Worm (Caenorhabditis elegans) whole organism, L1 larva: ENCODE data around the gene ins-15.

Source experiments
- C04F5.9 ChIP-seq: sonication (generic microtip); optimal IDR thresholded peaks from 2 replicates; lab custom pipeline; 2016; ENCODE audit warnings: missing genetic modification characterization, missing compliant biosample characterization
- C16A3.4 ChIP-seq: fragments of 150-350 bp; optimal IDR thresholded peaks from 2 replicates; lab custom pipeline; 2014; ENCODE audit warnings: missing biosample characterization, missing genetic modification characterization
- C34B4.2 ChIP-seq: sonication (generic microtip); optimal IDR thresholded peaks from 2 replicates; lab custom pipeline; 2017; ENCODE audit warnings: mild to moderate bottlenecking, missing genetic modification characterization, missing compliant biosample characterization
- aha-1 ChIP-seq: fragments of 150-350 bp; optimal IDR thresholded peaks from 2 replicates; lab custom pipeline; 2014; ENCODE audit warnings: missing biosample characterization, missing genetic modification characterization
- ama-1 ChIP-seq: fragments of 150-350 bp; optimal IDR thresholded peaks from 2 replicates; lab custom pipeline; 2014
- ceh-63 ChIP-seq: fragments of 200-800 bp; sonication (Bioruptor generic); optimal IDR thresholded peaks from 2 replicates; lab custom pipeline; 2018; ENCODE audit warnings: mild to moderate bottlenecking, missing genetic modification characterization, missing compliant biosample characterization
- ceh-8 ChIP-seq: fragments of 200-800 bp; sonication (Bioruptor generic); optimal IDR thresholded peaks from 2 replicates; lab custom pipeline; 2018; ENCODE audit warnings: mild to moderate bottlenecking, missing genetic modification characterization, moderate library complexity, missing compliant biosample characterization
- ceh-82 ChIP-seq, 3 experiments: fragments of 150-350 bp in 1 of 3; sonication (generic microtip) in 2 of 3; optimal IDR thresholded peaks; 2 replicates each; lab custom pipeline; 2014 to 2017; ENCODE audit warnings: missing biosample characterization in 3 of 3, missing genetic modification characterization in 3 of 3
- ceh-88 ChIP-seq: fragments of 200-800 bp; sonication (Bioruptor generic); IDR thresholded peaks from 2 replicates; pipeline ENCODE4 v1.3.6; 2022; ENCODE audit warnings: missing genetic modification characterization, missing compliant biosample characterization
- dpl-1 ChIP-seq, 3 experiments: fragments of 150-350 bp in 2 of 3; sonication (generic microtip) in 1 of 3; optimal IDR thresholded peaks; 2 replicates each; lab custom pipeline; 2014 to 2017; ENCODE audit warnings: missing biosample characterization in 3 of 3, missing genetic modification characterization in 3 of 3, missing genetic modification reagents in 3 of 3
- dsc-1 ChIP-seq: sonication (generic microtip); optimal IDR thresholded peaks from 2 replicates; lab custom pipeline; 2016; ENCODE audit warnings: mild to moderate bottlenecking, missing genetic modification characterization, missing compliant biosample characterization
- efl-1 ChIP-seq, 4 experiments: fragments of 150-350 bp; optimal IDR thresholded peaks in 3 of 4; peaks in 1 of 4; 1 replicate in 1 of 4; 2 replicates in 3 of 4; lab custom pipeline; 2014; ENCODE audit warnings: missing biosample characterization in 2 of 4, missing genetic modification characterization in 2 of 4, missing genetic modification reagents in 2 of 4
- efl-3 ChIP-seq: fragments of 200-800 bp; sonication (Bioruptor generic); optimal IDR thresholded peaks from 2 replicates; lab custom pipeline; 2018; ENCODE audit warnings: mild to moderate bottlenecking, missing genetic modification characterization, missing compliant biosample characterization
- egl-13 ChIP-seq: sonication (generic microtip); optimal IDR thresholded peaks from 2 replicates; lab custom pipeline; 2016; ENCODE audit warnings: missing genotype, missing genetic modification reagents, missing genetic modification characterization, missing compliant biosample characterization
- egl-27 ChIP-seq, 2 experiments: fragments of 150-350 bp in 1 of 2; sonication (generic microtip); optimal IDR thresholded peaks; 3 replicates each; lab custom pipeline; 2017 to 2018; ENCODE audit warnings: missing biosample characterization in 2 of 2, missing genetic modification characterization in 2 of 2, missing genetic modification reagents in 2 of 2
- elt-3 ChIP-seq, 6 experiments: fragments of 150-350 bp in 1 of 6; sonication (generic microtip); optimal IDR thresholded peaks; 2 replicates each; lab custom pipeline; 2017 to 2018; ENCODE audit warnings: missing biosample characterization in 6 of 6, missing genetic modification characterization in 6 of 6, inconsistent platforms in 1 of 6
- fkh-4 ChIP-seq: sonication (generic microtip); optimal IDR thresholded peaks from 2 replicates; lab custom pipeline; 2016; ENCODE audit warnings: missing compliant biosample characterization, missing genetic modification characterization, borderline replicate concordance
- fkh-8 ChIP-seq: sonication (generic microtip); optimal IDR thresholded peaks from 2 replicates; lab custom pipeline; 2016; ENCODE audit warnings: mild to moderate bottlenecking, missing genetic modification characterization, missing compliant biosample characterization
- hlh-17 ChIP-seq: fragments of 200-800 bp; sonication (Bioruptor generic); optimal IDR thresholded peaks from 2 replicates; lab custom pipeline; 2018; ENCODE audit warnings: missing genetic modification characterization, mild to moderate bottlenecking, missing compliant biosample characterization, moderate library complexity, borderline replicate concordance
- hlh-4 ChIP-seq: sonication (generic microtip); optimal IDR thresholded peaks from 2 replicates; lab custom pipeline; 2016; ENCODE audit warnings: mild to moderate bottlenecking, missing genetic modification characterization, missing compliant biosample characterization
- hpl-2 ChIP-seq: fragments of 150-350 bp; optimal IDR thresholded peaks from 2 replicates; lab custom pipeline; 2014; ENCODE audit warnings: missing biosample characterization, missing genetic modification reagents, missing genetic modification characterization
- irx-1 ChIP-seq: sonication (generic microtip); optimal IDR thresholded peaks from 2 replicates; lab custom pipeline; 2016; ENCODE audit warnings: missing genetic modification characterization, missing compliant biosample characterization
- jun-1 ChIP-seq: fragments of 150-350 bp; optimal IDR thresholded peaks from 2 replicates; lab custom pipeline; 2014; ENCODE audit warnings: missing biosample characterization, missing genetic modification reagents, missing genetic modification characterization
- lin-14 ChIP-seq: fragments of 200-800 bp; sonication (Bioruptor generic); optimal IDR thresholded peaks from 2 replicates; lab custom pipeline; 2018; ENCODE audit warnings: mild to moderate bottlenecking, missing genetic modification characterization, moderate library complexity, missing compliant biosample characterization
- lin-35 ChIP-seq, 2 experiments: fragments of 150-350 bp; optimal IDR thresholded peaks; 2 replicates each; lab custom pipeline; 2014; ENCODE audit warnings: missing biosample characterization in 2 of 2, missing genetic modification characterization in 2 of 2, missing genetic modification reagents in 2 of 2
- lin-39 ChIP-seq: fragments of 150-350 bp; optimal IDR thresholded peaks from 2 replicates; lab custom pipeline; 2014; ENCODE audit warnings: missing biosample characterization, missing genetic modification reagents, missing genetic modification characterization
- lsy-2 ChIP-seq, 2 experiments: fragments of 150-350 bp; optimal IDR thresholded peaks; 2 replicates each; lab custom pipeline; 2014; ENCODE audit warnings: missing biosample characterization in 2 of 2, missing genetic modification characterization in 2 of 2
- mab-9 ChIP-seq: fragments of 200-800 bp; sonication (Bioruptor generic); IDR thresholded peaks from 2 replicates; pipeline ENCODE4 v1.3.6; 2022; ENCODE audit warnings: missing genetic modification reagents, missing genetic modification characterization, missing compliant biosample characterization
- mef-2 ChIP-seq: fragments of 150-350 bp; optimal IDR thresholded peaks from 2 replicates; lab custom pipeline; 2014; ENCODE audit warnings: missing biosample characterization, missing genetic modification characterization
- nhr-11 ChIP-seq: fragments of 150-350 bp; optimal IDR thresholded peaks from 2 replicates; lab custom pipeline; 2014; ENCODE audit warnings: missing biosample characterization, missing genetic modification characterization
- nhr-19 ChIP-seq: fragments of 200-800 bp; sonication (Bioruptor generic); conservative IDR thresholded peaks from 2 replicates; pipeline ENCODE4 v1.3.6; 2022; ENCODE audit warnings: missing genetic modification characterization, missing compliant biosample characterization
- nhr-28 ChIP-seq: fragments of 150-350 bp; optimal IDR thresholded peaks from 2 replicates; lab custom pipeline; 2014; ENCODE audit warnings: missing biosample characterization, missing genetic modification characterization
- nhr-71 ChIP-seq: sonication (generic microtip); optimal IDR thresholded peaks from 2 replicates; lab custom pipeline; 2016; ENCODE audit warnings: mild to moderate bottlenecking, missing genetic modification characterization, moderate library complexity, missing compliant biosample characterization
- nhr-76 ChIP-seq: sonication (generic microtip); optimal IDR thresholded peaks from 2 replicates; lab custom pipeline; 2017; ENCODE audit warnings: missing biosample characterization, missing genetic modification characterization
- nhr-77 ChIP-seq: fragments of 150-350 bp; optimal IDR thresholded peaks from 2 replicates; lab custom pipeline; 2014; ENCODE audit warnings: missing biosample characterization, missing genetic modification characterization
- nhr-84 ChIP-seq: sonication (generic microtip); optimal IDR thresholded peaks from 2 replicates; lab custom pipeline; 2017; ENCODE audit warnings: missing biosample characterization, missing genetic modification characterization
- nhr-85 ChIP-seq: sonication (generic microtip); peaks from one replicate; lab custom pipeline; 2016; ENCODE audit warnings: missing genetic modification characterization, inconsistent platforms, missing compliant biosample characterization
- pax-3 ChIP-seq: fragments of 200-800 bp; sonication (Bioruptor generic); optimal IDR thresholded peaks from 2 replicates; lab custom pipeline; 2018; ENCODE audit warnings: mild to moderate bottlenecking, missing genetic modification characterization, moderate library complexity, missing compliant biosample characterization
- rnt-1 ChIP-seq: sonication (generic microtip); optimal IDR thresholded peaks from 2 replicates; lab custom pipeline; 2016; ENCODE audit warnings: mild to moderate bottlenecking, missing genetic modification characterization, moderate library complexity, missing compliant biosample characterization
- skn-1 ChIP-seq: fragments of 150-350 bp; optimal IDR thresholded peaks from 2 replicates; lab custom pipeline; 2014; ENCODE audit warnings: missing biosample characterization, missing genetic modification characterization
- snpc-4 ChIP-seq: fragments of 150-350 bp; optimal IDR thresholded peaks from 2 replicates; lab custom pipeline; 2014; ENCODE audit warnings: missing biosample characterization, missing genetic modification characterization
- sox-4 ChIP-seq: sonication (generic microtip); optimal IDR thresholded peaks from 2 replicates; lab custom pipeline; 2016; ENCODE audit warnings: missing genetic modification characterization, missing compliant biosample characterization
- sptf-1 ChIP-seq: fragments of 150-350 bp; optimal IDR thresholded peaks from 2 replicates; lab custom pipeline; 2014; ENCODE audit warnings: missing biosample characterization, missing genetic modification characterization
- swsn-7 ChIP-seq: sonication (generic microtip); optimal IDR thresholded peaks from 2 replicates; lab custom pipeline; 2016; ENCODE audit warnings: missing genetic modification characterization, missing compliant biosample characterization
- tbx-2 ChIP-seq: sonication (generic microtip); optimal IDR thresholded peaks from 2 replicates; lab custom pipeline; 2016; ENCODE audit warnings: missing genetic modification characterization, missing compliant biosample characterization
- tlp-1 ChIP-seq: fragments of 150-350 bp; optimal IDR thresholded peaks from 2 replicates; lab custom pipeline; 2014; ENCODE audit warnings: missing biosample characterization, missing genetic modification characterization
- unc-130 ChIP-seq: fragments of 150-350 bp; optimal IDR thresholded peaks from 2 replicates; lab custom pipeline; 2017; ENCODE audit warnings: missing biosample characterization, missing genetic modification characterization, inconsistent platforms
- unc-86 ChIP-seq: sonication (generic microtip); optimal IDR thresholded peaks from 2 replicates; lab custom pipeline; 2016; ENCODE audit warnings: missing genetic modification characterization, missing compliant biosample characterization
- unc-98 ChIP-seq: fragments of 200-800 bp; sonication (Bioruptor generic); IDR thresholded peaks from 2 replicates; pipeline ENCODE4 v1.3.6; 2022; ENCODE audit warnings: missing genetic modification characterization, missing compliant biosample characterization
- vab-15 ChIP-seq: sonication (generic microtip); optimal IDR thresholded peaks from 2 replicates; lab custom pipeline; 2017; ENCODE audit warnings: missing genotype, mild to moderate bottlenecking, missing genetic modification characterization, missing compliant biosample characterization
- zag-1 ChIP-seq: fragments of 150-350 bp; optimal IDR thresholded peaks from 2 replicates; lab custom pipeline; 2014; ENCODE audit warnings: missing biosample characterization, missing genetic modification characterization
- ztf-11 ChIP-seq, 2 experiments: sonication (generic microtip); optimal IDR thresholded peaks; 2 replicates each; lab custom pipeline; 2016 to 2017; ENCODE audit warnings: missing genetic modification characterization in 2 of 2, missing biosample characterization in 1 of 2, missing compliant biosample characterization in 1 of 2
- ztf-4 ChIP-seq: fragments of 150-350 bp; optimal IDR thresholded peaks from 2 replicates; lab custom pipeline; 2014; ENCODE audit warnings: missing biosample characterization, missing genetic modification characterization

The ins-15 gene

ce11 chrII:6734674-6735073 is 9.9 kb downstream of the ins-15 start, which contains the start of gene T14B4.3 (continued):
- no peak for TF ChIP-seq ztf-4
- peak; percentile 88 for TF ChIP-seq rnt-1 (tag; lab: Kevin White, UChicago)
- peak in 2 of 3 experiments; percentile 41 to 64 for TF ChIP-seq ceh-82 (tag; optimal IDR thresholded peaks at IDR 0.05; lab: Kevin White, UChicago)
- no peak for TF ChIP-seq lin-39 (tag; lab: Kevin White, UChicago)
- TF ChIP-seq nhr-77 (tag; lab: Kevin White, UChicago), result peak; percentile 28
- TF ChIP-seq ceh-63 (GFP tag; lab: Kevin White, UChicago), result no peak
- TF ChIP-seq ceh-8, result no peak
- TF ChIP-seq mef-2 (tag; lab: Kevin White, UChicago), result no peak
- TF ChIP-seq skn-1 (tag; lab: Kevin White, UChicago), result peak; percentile 43
- peak; percentile 14 for TF ChIP-seq unc-86
- TF ChIP-seq C34B4.2 (tag; lab: Kevin White, UChicago), result no peak
- TF ChIP-seq nhr-76, result no peak
- no peak for TF ChIP-seq sptf-1 (tag; lab: Kevin White, UChicago)
- TF ChIP-seq unc-130 (tag; lab: Kevin White, UChicago), result no peak
- no peak for TF ChIP-seq nhr-84 (tag; lab: Kevin White, UChicago)
- TF ChIP-seq unc-98 (GFP tag; lab: Robert Waterston, UW), result no peak
- peak; percentile 15 for TF ChIP-seq dsc-1 (tag; lab: Kevin White, UChicago)
- TF ChIP-seq tbx-2, result peak; percentile 54
- TF ChIP-seq ama-1 (lab: Kevin White, UChicago), result no peak
- TF ChIP-seq ztf-11 (tag; optimal IDR thresholded peaks at IDR 0.05; lab: Kevin White, UChicago), result peak in 1 of 2 experiments; percentile 67
- peak; percentile 31; the same call in 1 of the 2 replicates for TF ChIP-seq nhr-19 (GFP tag; lab: Robert Waterston, UW)
- TF ChIP-seq nhr-85 (tag; lab: Kevin White, UChicago), result peak; percentile 43
- peak; percentile 75 to 82 for TF ChIP-seq efl-1 (optimal IDR thresholded peaks at IDR 0.05; lab: Kevin White, UChicago)
- peak; percentile 57 to 96 for TF ChIP-seq efl-1 (GFP tag; optimal IDR thresholded peaks at IDR 0.05 in 1 of 2; lab: Kevin White, UChicago)
- TF ChIP-seq mab-9 (GFP tag; lab: Robert Waterston, UW), result no peak
- peak; percentile 20 for TF ChIP-seq sox-4
- no peak for TF ChIP-seq irx-1 (tag; lab: Kevin White, UChicago)
- no peak for TF ChIP-seq snpc-4 (tag; lab: Kevin White, UChicago)
- TF ChIP-seq lin-35 (GFP tag; optimal IDR thresholded peaks at IDR 0.05; lab: Kevin White, UChicago), result peak; percentile 57 to 85
- TF ChIP-seq hlh-17 (GFP tag; lab: Kevin White, UChicago), result no peak
- no peak for TF ChIP-seq aha-1 (tag; lab: Kevin White, UChicago)
- TF ChIP-seq lsy-2 (tag; optimal IDR thresholded peaks at IDR 0.05; lab: Kevin White, UChicago), result peak; percentile 68 to 88
- peak; percentile 83 for TF ChIP-seq C16A3.4 (tag; lab: Kevin White, UChicago)
- no peak for TF ChIP-seq egl-27 (tag; optimal IDR thresholded peaks at IDR 0.05; lab: Kevin White, UChicago)
- TF ChIP-seq nhr-11 (tag; lab: Kevin White, UChicago), result no peak
- TF ChIP-seq elt-3 (tag; optimal IDR thresholded peaks at IDR 0.05; lab: Kevin White, UChicago), result peak in 1 of 6 experiments; percentile 47
- 0 out of 2 replicates have a peak, but pooled peaks have one; percentile 45 for TF ChIP-seq ceh-88 (GFP tag; lab: Robert Waterston, UW)
- TF ChIP-seq hlh-4, result no peak
- TF ChIP-seq dpl-1 (GFP tag; optimal IDR thresholded peaks at IDR 0.05; lab: Kevin White, UChicago), result peak; percentile 53 to 72 (median 71)
- TF ChIP-seq vab-15 (tag; lab: Kevin White, UChicago), result peak; percentile 20
- no peak for TF ChIP-seq efl-3
- no peak for TF ChIP-seq zag-1 (tag; lab: Kevin White, UChicago)
- no peak for TF ChIP-seq fkh-4 (tag; lab: Kevin White, UChicago)
- no peak for TF ChIP-seq nhr-28 (tag; lab: Kevin White, UChicago)
- TF ChIP-seq egl-13 (tag; lab: Kevin White, UChicago), result no peak
- peak; percentile 52 for TF ChIP-seq pax-3 (tag; lab: Kevin White, UChicago)
- TF ChIP-seq nhr-71 (tag; lab: Kevin White, UChicago), result peak; percentile 73
- peak; percentile 45 for TF ChIP-seq swsn-7 (tag; lab: Kevin White, UChicago)
- no peak for TF ChIP-seq hpl-2 (GFP tag; lab: Kevin White, UChicago)
- peak; percentile 4 for TF ChIP-seq C04F5.9 (tag; lab: Kevin White, UChicago)
- no peak for TF ChIP-seq tlp-1 (tag; lab: Kevin White, UChicago)
- TF ChIP-seq fkh-8 (tag; lab: Kevin White, UChicago), result peak; percentile 56
- TF ChIP-seq lin-14 (GFP tag; lab: Kevin White, UChicago), result peak; percentile 75
- TF ChIP-seq jun-1, result peak; percentile 26
